Worm (Caenorhabditis elegans) whole organism, L4/young adult: ENCODE measurements around the gene col-71.

Experiments used
- dao-5 ChIP-seq: sonication (generic microtip); optimal IDR thresholded peaks from 2 replicates; lab custom pipeline; 2016; ENCODE audit warnings: missing genotype, missing genetic modification characterization, moderate library complexity, missing compliant biosample characterization
- him-1 ChIP-seq: sonication (generic microtip); optimal IDR thresholded peaks from 2 replicates; lab custom pipeline; 2016; ENCODE audit warnings: missing genotype, missing genetic modification reagents, missing genetic modification characterization, missing compliant biosample characterization

- TF ChIP-seq him-1 (tag; lab: Kevin White, UChicago) = no peak
- TF ChIP-seq dao-5 = no peak
Observed at ce11 chrII:3459199-3459598, 43.2 kb downstream of the col-71 start.
